Worm (Caenorhabditis elegans): ENCODE measurements around the gene osm-6.

- TF ChIP-seq snpc-4 (tag; optimal IDR thresholded peaks at IDR 0.05), result no peak
- TF ChIP-seq nhr-111 (GFP tag; optimal IDR thresholded peaks at IDR 0.05), result no peak
- peak; percentile 34 for TF ChIP-seq ama-1 (optimal IDR thresholded peaks at IDR 0.05)
- no peak for TF ChIP-seq mxl-2 (GFP tag; conservative IDR thresholded peaks at IDR 0.05)
- no peak for TF ChIP-seq skn-1 (tag; optimal IDR thresholded peaks at IDR 0.05)
- no peak for TF ChIP-seq ztf-11 (tag; optimal IDR thresholded peaks at IDR 0.05)
- TF ChIP-seq aly-2 (tag; optimal IDR thresholded peaks at IDR 0.05), result no peak
- TF ChIP-seq rbr-2 (tag; optimal IDR thresholded peaks at IDR 0.05), result peak; percentile 21
- TF ChIP-seq vab-7 (GFP tag; IDR thresholded peaks at IDR 0.05), result no peak
- TF ChIP-seq pha-4 (GFP tag; IDR thresholded peaks at IDR 0.05), result no peak
- TF ChIP-seq pha-4 (tag; optimal IDR thresholded peaks at IDR 0.05), result no peak
- no peak for TF ChIP-seq unc-62 (GFP tag; optimal IDR thresholded peaks at IDR 0.05 in 1 of 2)
- TF ChIP-seq unc-62 (tag; optimal IDR thresholded peaks at IDR 0.05), result no peak
- no peak for TF ChIP-seq ces-1 (GFP tag; optimal IDR thresholded peaks at IDR 0.05)
- TF ChIP-seq nhr-77 (tag; optimal IDR thresholded peaks at IDR 0.05), result peak; percentile 69
Measured at ce11 chrV:11921229-11921628, 6.0 kb downstream of the osm-6 start.

Data from whole organism, L4 larva.